Fruit fly (Drosophila melanogaster) whole organism, embryonic: ENCODE results near the gene Papss.
A peak's percentile ranks its signal among the peaks of the same experiment; 100 is the strongest.

Experiments used
- B-H2 ChIP-seq: fragments of 200-800 bp; sonication (Bioruptor generic); optimal IDR thresholded peaks from 2 replicates; lab custom pipeline; 2018; ENCODE audit warnings: missing biosample characterization, mild to moderate bottlenecking, missing genetic modification characterization
- BEAF-32 ChIP-seq: fragments of 200-800 bp; sonication (Bioruptor generic); optimal IDR thresholded peaks from 3 replicates; lab custom pipeline; 2017; ENCODE audit warnings: missing biosample characterization, missing genetic modification characterization, mild to moderate bottlenecking, moderate library complexity, missing genetic modification reagents
- CG10209 ChIP-seq: fragments of 200-800 bp; sonication (Bioruptor generic); optimal IDR thresholded peaks from 3 replicates; lab custom pipeline; 2017; ENCODE audit warnings: missing biosample characterization, mild to moderate bottlenecking, missing genetic modification characterization, missing genetic modification reagents
- CG10431 ChIP-seq: fragments of 200-800 bp; sonication (Bioruptor generic); optimal IDR thresholded peaks from 3 replicates; lab custom pipeline; 2018; ENCODE audit warnings: missing biosample characterization, mild to moderate bottlenecking, missing genetic modification characterization
- CG10462 ChIP-seq: fragments of 200-800 bp; sonication (Bioruptor generic); optimal IDR thresholded peaks from 2 replicates; lab custom pipeline; 2016; ENCODE audit warnings: missing biosample characterization, missing genetic modification characterization
- CG10959 ChIP-seq: fragments of 200-800 bp; sonication (Bioruptor generic); IDR thresholded peaks from 2 replicates; pipeline ENCODE4 v1.3.6; 2022; ENCODE audit warnings: missing biosample characterization, missing genetic modification characterization
- CG11560 ChIP-seq: fragments of 200-800 bp; sonication (Bioruptor generic); IDR thresholded peaks from 3 replicates; pipeline ENCODE4 v1.3.6; 2022; ENCODE audit warnings: missing biosample characterization, missing genetic modification characterization
- CG12071 ChIP-seq: fragments of 200-800 bp; sonication (Bioruptor generic); optimal IDR thresholded peaks from 3 replicates; lab custom pipeline; 2018; ENCODE audit warnings: missing biosample characterization, mild to moderate bottlenecking, missing genetic modification characterization
- CG13894 ChIP-seq: fragments of 200-800 bp; sonication (Bioruptor generic); optimal IDR thresholded peaks from 3 replicates; lab custom pipeline; 2018; ENCODE audit warnings: missing biosample characterization, mild to moderate bottlenecking, missing genetic modification characterization, moderate library complexity
- CG15514 ChIP-seq: fragments of 200-800 bp; sonication (Bioruptor generic); optimal IDR thresholded peaks from 3 replicates; lab custom pipeline; 2017; ENCODE audit warnings: missing biosample characterization, missing genetic modification characterization, mild to moderate bottlenecking, moderate library complexity, missing genetic modification reagents
- CG1603 ChIP-seq: fragments of 200-800 bp; sonication (Bioruptor generic); optimal IDR thresholded peaks from 2 replicates; lab custom pipeline; 2019; ENCODE audit warnings: missing biosample characterization, mild to moderate bottlenecking, missing genetic modification characterization, moderate library complexity
- CG16779 ChIP-seq: fragments of 200-800 bp; sonication (Bioruptor generic); IDR thresholded peaks from 2 replicates; pipeline ENCODE4 v1.3.6; 2022; ENCODE audit warnings: missing biosample characterization, missing genetic modification characterization
- CG17186 ChIP-seq: fragments of 200-800 bp; sonication (Bioruptor generic); optimal IDR thresholded peaks from 3 replicates; lab custom pipeline; 2017; ENCODE audit warnings: missing biosample characterization, missing genetic modification reagents, missing genetic modification characterization
- CG30403 ChIP-seq: fragments of 200-800 bp; sonication (Bioruptor generic); optimal IDR thresholded peaks from 3 replicates; lab custom pipeline; 2016; ENCODE audit warnings: missing biosample characterization, missing genetic modification characterization
- CG3726 ChIP-seq: fragments of 200-800 bp; sonication (Bioruptor generic); IDR thresholded peaks from 3 replicates; pipeline ENCODE4, ENCODE4 v1.3.6; 2022; ENCODE audit warnings: missing biosample characterization, missing genetic modification characterization
- CG3995 ChIP-seq: fragments of 200-800 bp; sonication (Bioruptor generic); optimal IDR thresholded peaks from 3 replicates; lab custom pipeline; 2016; ENCODE audit warnings: missing biosample characterization, missing genetic modification characterization
- CG4282 ChIP-seq: fragments of 200-800 bp; sonication (Bioruptor generic); optimal IDR thresholded peaks from 2 replicates; lab custom pipeline; 2016; ENCODE audit warnings: missing biosample characterization, missing genetic modification characterization
- CG5953 ChIP-seq: fragments of 200-800 bp; sonication (Bioruptor generic); IDR thresholded peaks from 2 replicates; pipeline ENCODE4 v1.3.6; 2022; ENCODE audit warnings: missing biosample characterization, missing genetic modification characterization
- CG6765 ChIP-seq: fragments of 200-800 bp; sonication (Bioruptor generic); optimal IDR thresholded peaks from 3 replicates; lab custom pipeline; 2017; ENCODE audit warnings: missing biosample characterization, mild to moderate bottlenecking, missing genetic modification characterization
- CG7357 ChIP-seq: fragments of 200-800 bp; sonication (Bioruptor generic); IDR thresholded peaks from 3 replicates; pipeline ENCODE4 v1.3.6; 2022; ENCODE audit warnings: missing biosample characterization, missing genetic modification characterization
- D19B ChIP-seq: fragments of 200-800 bp; sonication (Bioruptor generic); optimal IDR thresholded peaks from 2 replicates; lab custom pipeline; 2017; ENCODE audit warnings: missing biosample characterization, mild to moderate bottlenecking, missing genetic modification characterization
- Deaf1 ChIP-seq: fragments of 200-800 bp; optimal IDR thresholded peaks from 3 replicates; lab custom pipeline; 2019; ENCODE audit warnings: missing biosample characterization, mild to moderate bottlenecking, missing genetic modification characterization, moderate library complexity
- Dp ChIP-seq: fragments of 200-800 bp; sonication (Bioruptor generic); optimal IDR thresholded peaks from 2 replicates; lab custom pipeline; 2018; ENCODE audit warnings: missing biosample characterization, mild to moderate bottlenecking, missing genetic modification characterization, moderate library complexity
- Drgx ChIP-seq: fragments of 200-800 bp; sonication (Bioruptor generic); IDR thresholded peaks from 2 replicates; pipeline ENCODE4 v1.3.6; 2022; ENCODE audit warnings: missing biosample characterization, missing genetic modification characterization
- ERR ChIP-seq: fragments of 200-800 bp; sonication (Bioruptor generic); optimal IDR thresholded peaks from 2 replicates; lab custom pipeline; 2016; ENCODE audit warnings: missing biosample characterization, missing genetic modification characterization
- Hand ChIP-seq: fragments of 200-800 bp; sonication (Bioruptor generic); optimal IDR thresholded peaks from 2 replicates; lab custom pipeline; 2017; ENCODE audit warnings: mild to moderate bottlenecking, missing biosample characterization, missing genetic modification reagents, missing genetic modification characterization
- Hr51 ChIP-seq, 2 experiments: fragments of 200-800 bp; sonication (Bioruptor generic); optimal IDR thresholded peaks; 2 replicates in 1 of 2; 3 replicates in 1 of 2; lab custom pipeline; 2016 to 2018; ENCODE audit warnings: missing biosample characterization in 2 of 2, missing genetic modification characterization in 2 of 2, mild to moderate bottlenecking in 1 of 2, moderate library complexity in 1 of 2
- Myb ChIP-seq: fragments of 200-800 bp; sonication (Bioruptor generic); optimal IDR thresholded peaks from 2 replicates; lab custom pipeline; 2016; ENCODE audit warnings: missing biosample characterization, missing genetic modification characterization
- PHDP ChIP-seq: fragments of 200-800 bp; sonication (Bioruptor generic); optimal IDR thresholded peaks from 3 replicates; lab custom pipeline; 2018; ENCODE audit warnings: missing biosample characterization, mild to moderate bottlenecking, missing genetic modification characterization, moderate library complexity
- Spps ChIP-seq: fragments of 200-800 bp; sonication (Bioruptor generic); optimal IDR thresholded peaks from 2 replicates; lab custom pipeline; 2018; ENCODE audit warnings: missing biosample characterization, mild to moderate bottlenecking, missing genetic modification characterization
- Trl ChIP-seq, 3 experiments: fragments of >200 bp in 2 of 3; fragments of 200-800 bp in 1 of 3; sonication (Bioruptor generic) in 1 of 3; optimal IDR thresholded peaks; 2 replicates in 1 of 3; 3 replicates in 2 of 3; lab custom pipeline; 2016 to 2017; ENCODE audit warnings: missing biosample characterization in 1 of 3, missing genetic modification characterization in 1 of 3
- cad ChIP-seq: fragments of >200 bp; optimal IDR thresholded peaks from 2 replicates; lab custom pipeline; 2017; ENCODE audit warnings: missing biosample characterization, missing genetic modification characterization
- cas ChIP-seq: fragments of 200-800 bp; sonication (Bioruptor generic); IDR thresholded peaks from 2 replicates; pipeline ENCODE4 v1.3.6; 2022; ENCODE audit warnings: missing biosample characterization, missing genetic modification characterization
- cato ChIP-seq: fragments of 200-800 bp; sonication (Bioruptor generic); optimal IDR thresholded peaks from 2 replicates; lab custom pipeline; 2016; ENCODE audit warnings: missing biosample characterization, missing genetic modification characterization, borderline replicate concordance
- caup ChIP-seq: fragments of 200-800 bp; sonication (Bioruptor generic); optimal IDR thresholded peaks from 3 replicates; lab custom pipeline; 2017; ENCODE audit warnings: missing biosample characterization, mild to moderate bottlenecking, missing genetic modification characterization, moderate library complexity; ENCODE audit not compliant: severe bottlenecking
- ci ChIP-seq: fragments of 200-800 bp; sonication (Bioruptor generic); IDR thresholded peaks from 3 replicates; pipeline ENCODE4 v1.3.6; 2022; ENCODE audit warnings: missing biosample characterization, missing genetic modification characterization
- disco-r ChIP-seq: fragments of 200-800 bp; sonication (Bioruptor generic); optimal IDR thresholded peaks from 2 replicates; lab custom pipeline; 2016; ENCODE audit warnings: missing biosample characterization, missing genetic modification characterization
- fru ChIP-seq: fragments of >200 bp; optimal IDR thresholded peaks from 2 replicates; lab custom pipeline; 2017
- hbn ChIP-seq: fragments of 200-800 bp; sonication (Bioruptor generic); IDR thresholded peaks from 2 replicates; pipeline ENCODE4 v1.3.6; 2022; ENCODE audit warnings: missing biosample characterization, missing genetic modification characterization; ENCODE audit not compliant: partially characterized antibody
- her ChIP-seq: fragments of 200-800 bp; sonication (Bioruptor generic); optimal IDR thresholded peaks from 2 replicates; lab custom pipeline; 2016; ENCODE audit warnings: missing biosample characterization, missing genetic modification characterization
- insv ChIP-seq, 2 experiments: fragments of 200-800 bp; sonication (Bioruptor generic); optimal IDR thresholded peaks; 3 replicates each; lab custom pipeline; 2016 to 2018; ENCODE audit warnings: missing biosample characterization in 2 of 2, missing genetic modification characterization in 2 of 2
- knrl ChIP-seq: fragments of 200-800 bp; sonication (Bioruptor generic); IDR thresholded peaks from 3 replicates; pipeline ENCODE4 v1.3.6; 2022; ENCODE audit warnings: missing biosample characterization, missing genetic modification characterization; ENCODE audit not compliant: partially characterized antibody
- lov ChIP-seq, 2 experiments: fragments of 200-800 bp in 1 of 2; fragments of >200 bp in 1 of 2; sonication (Bioruptor generic) in 1 of 2; IDR thresholded peaks in 1 of 2; optimal IDR thresholded peaks in 1 of 2; 2 replicates in 1 of 2; 3 replicates in 1 of 2; pipeline versions ENCODE4 v1.3.6 to Lab custom; 2017 to 2022; ENCODE audit warnings: missing biosample characterization in 1 of 2, missing genetic modification characterization in 1 of 2
- odd ChIP-seq: fragments of 200-800 bp; sonication (Bioruptor generic); optimal IDR thresholded peaks from 2 replicates; lab custom pipeline; 2017; ENCODE audit warnings: missing biosample characterization, mild to moderate bottlenecking, missing genetic modification characterization
- schlank ChIP-seq: fragments of 200-800 bp; sonication (Bioruptor generic); optimal IDR thresholded peaks from 2 replicates; lab custom pipeline; 2018; ENCODE audit warnings: missing biosample characterization, mild to moderate bottlenecking, missing genetic modification characterization
- sd ChIP-seq: fragments of 200-800 bp; sonication (Bioruptor generic); optimal IDR thresholded peaks from 3 replicates; lab custom pipeline; 2018; ENCODE audit warnings: missing biosample characterization, mild to moderate bottlenecking, missing genetic modification characterization, moderate library complexity
- tgo ChIP-seq: fragments of 200-800 bp; sonication (Bioruptor generic); IDR thresholded peaks from 3 replicates; pipeline ENCODE4 v1.3.6; 2022; ENCODE audit warnings: missing biosample characterization, missing genetic modification characterization
- twi ChIP-seq: fragments of 200-800 bp; optimal IDR thresholded peaks from 2 replicates; lab custom pipeline; 2019; ENCODE audit warnings: missing biosample characterization, mild to moderate bottlenecking, missing genetic modification characterization, moderate library complexity

Papss gene

dm6 chr3L:19909234-19910053 lies 64.4 kb downstream of the Papss start (continued):
- TF ChIP-seq schlank (tag; lab: Kevin White, UChicago) (no peak), fru (lab: Kevin White, UChicago) (no peak), CG12071 (GFP tag; lab: Kevin White, UChicago) (no peak), CG3995 (GFP tag; lab: Kevin White, UChicago) (peak; percentile 40), Spps (tag; lab: Kevin White, UChicago) (no peak), CG10959 (GFP tag; lab: Robert Waterston, UW) (no peak), CG7357 (GFP tag; lab: Robert Waterston, UW) (no peak), Myb (GFP tag; lab: Kevin White, UChicago) (peak; percentile 7), odd (GFP tag; lab: Kevin White, UChicago) (no peak), CG30403 (GFP tag; lab: Kevin White, UChicago) (no peak), Hand (GFP tag; lab: Kevin White, UChicago) (no peak), Deaf1 (tag; lab: Kevin White, UChicago) (no peak), sd (tag; lab: Kevin White, UChicago) (peak; percentile 14), D19B (GFP tag; lab: Kevin White, UChicago) (no peak), CG3726 (GFP tag; lab: Robert Waterston, UW) (no peak), CG17186 (GFP tag; lab: Kevin White, UChicago) (peak; percentile 11), Hr51 (GFP tag; optimal IDR thresholded peaks at IDR 0.05; lab: Kevin White, UChicago) (peak in 1 of 2 experiments; percentile 25), insv (GFP tag; optimal IDR thresholded peaks at IDR 0.05; lab: Kevin White, UChicago) (no peak), CG1603 (tag; lab: Kevin White, UChicago) (peak; percentile 75), Trl (optimal IDR thresholded peaks at IDR 0.05; lab: Kevin White, UChicago) (no peak), Trl (GFP tag; optimal IDR thresholded peaks at IDR 0.05; lab: Kevin White, UChicago) (no peak), Drgx (GFP tag; lab: Robert Waterston, UW) (no peak), CG6765 (no peak), ERR (GFP tag; lab: Kevin White, UChicago) (no peak), CG5953 (GFP tag; lab: Robert Waterston, UW) (no peak), tgo (GFP tag; lab: Robert Waterston, UW) (no peak), CG11560 (tag; lab: Robert Waterston, UW) (no peak), CG4282 (GFP tag; lab: Kevin White, UChicago) (no peak), hbn (GFP tag; lab: Robert Waterston, UW) (no peak), twi (tag; lab: Kevin White, UChicago) (peak; percentile 8), CG10209 (GFP tag; lab: Kevin White, UChicago) (no peak), CG10462 (no peak), cato (GFP tag; lab: Kevin White, UChicago) (no peak), Dp (GFP tag; lab: Kevin White, UChicago) (peak; percentile 16), disco-r (GFP tag; lab: Kevin White, UChicago) (no peak), CG10431 (GFP tag; lab: Kevin White, UChicago) (no peak), CG15514 (peak; percentile 63), BEAF-32 (peak; percentile 54), CG16779 (no peak), caup (peak; percentile 24), knrl (GFP tag; lab: Robert Waterston, UW) (peak; percentile 15; the same call in 1 of the 3 replicates), cad (GFP tag; lab: Kevin White, UChicago) (no peak), her (GFP tag; lab: Kevin White, UChicago) (peak; percentile 14), CG13894 (no peak), B-H2 (GFP tag; lab: Kevin White, UChicago) (no peak), cas (GFP tag; lab: Robert Waterston, UW) (no peak), lov (optimal IDR thresholded peaks at IDR 0.05; lab: Kevin White, UChicago) (no peak), lov (GFP tag; IDR thresholded peaks at IDR 0.05; lab: Robert Waterston, UW) (no peak), PHDP (peak; percentile 29), ci (GFP tag; lab: Robert Waterston, UW) (peak; percentile 59; the same call in 2 of the 3 replicates)
